Fruit fly (Drosophila melanogaster) whole organism, wandering third instar larva: ENCODE results near the gene CG15260.

Experiments
- Abd-B ChIP-seq: fragments of >200 bp; optimal IDR thresholded peaks from 2 replicates; lab custom pipeline; 2017; ENCODE audit warnings: missing biosample characterization, missing genetic modification characterization
- HLH106 ChIP-seq: fragments of 200-800 bp; optimal IDR thresholded peaks from 3 replicates; lab custom pipeline; 2019; ENCODE audit warnings: missing biosample characterization, mild to moderate bottlenecking, missing genetic modification characterization, moderate library complexity
- fru ChIP-seq: fragments of 200-800 bp; sonication (Bioruptor generic); optimal IDR thresholded peaks from 3 replicates; lab custom pipeline; 2016; ENCODE audit warnings: missing biosample characterization, mild to moderate bottlenecking, missing genetic modification characterization
- h ChIP-seq: fragments of 200-800 bp; sonication (Bioruptor generic); optimal IDR thresholded peaks from 3 replicates; lab custom pipeline; 2016; ENCODE audit warnings: missing biosample characterization, mild to moderate bottlenecking, missing genetic modification characterization
- sv ChIP-seq: fragments of 200-800 bp; sonication (Bioruptor generic); optimal IDR thresholded peaks from 3 replicates; lab custom pipeline; 2016; ENCODE audit warnings: missing biosample characterization, missing genetic modification characterization

DNA sequence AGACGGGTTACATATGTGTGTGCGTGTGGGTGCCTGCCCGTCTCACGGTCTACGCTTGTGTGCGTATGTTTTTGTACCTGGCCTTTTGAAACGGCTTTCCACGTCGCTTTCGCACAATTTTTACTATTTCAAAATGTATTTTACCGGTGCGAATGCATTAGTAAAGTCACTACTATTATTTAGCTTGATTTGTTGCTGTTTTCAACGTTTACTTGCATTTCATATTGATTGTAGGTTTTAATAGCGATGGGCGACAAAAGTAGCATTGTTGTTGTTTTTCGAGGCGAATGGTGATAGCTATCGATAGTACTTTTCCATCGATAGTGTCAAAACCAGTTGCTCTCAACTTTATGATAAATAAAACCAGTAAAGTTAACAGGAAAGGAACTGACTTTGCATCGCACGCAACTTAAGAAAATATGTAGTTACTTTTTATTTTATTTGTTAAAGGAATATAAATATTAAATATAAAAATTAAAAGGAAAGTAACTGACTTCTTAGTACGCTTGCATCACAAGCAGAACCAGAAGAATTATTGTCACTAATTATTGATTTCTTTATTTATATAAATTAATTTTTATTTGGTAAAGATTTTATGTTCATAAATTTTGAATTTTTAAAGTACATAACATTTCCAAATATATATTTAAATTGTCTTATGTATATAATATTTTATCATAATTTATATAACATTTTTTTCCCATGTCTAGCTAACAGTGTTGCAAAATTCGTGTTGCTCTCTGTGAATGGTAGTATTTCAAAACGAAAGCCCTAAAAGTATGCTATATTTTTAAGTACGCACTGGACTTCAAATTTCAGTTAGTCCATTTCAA lies 20.1 kb downstream of the CG15260 start, which contains the start of gene Cul3:
- TF ChIP-seq fru (GFP tag; lab: Kevin White, UChicago) (no peak), h (GFP tag; lab: Kevin White, UChicago) (no peak), Abd-B (no peak), sv (GFP tag; lab: Kevin White, UChicago) (no peak), HLH106 (tag; lab: Kevin White, UChicago) (peak; percentile 30)
